Fruit fly (Drosophila melanogaster) whole organism, wandering third instar larva: Measurements from ENCODE around the gene CG12024.
A peak's percentile ranks its signal among the peaks of the same experiment; 100 is the strongest.

Experiments
- Abd-B ChIP-seq: fragments of >200 bp; optimal IDR thresholded peaks from 2 replicates; lab custom pipeline; 2017; ENCODE audit warnings: missing biosample characterization, missing genetic modification characterization
- CG32264 ChIP-seq: fragments of 200-800 bp; sonication (Bioruptor generic); optimal IDR thresholded peaks from 2 replicates; lab custom pipeline; 2016; ENCODE audit warnings: missing biosample characterization, missing genetic modification characterization
- CG9705 ChIP-seq: fragments of 200-800 bp; sonication (Bioruptor generic); optimal IDR thresholded peaks from 2 replicates; lab custom pipeline; 2018; ENCODE audit warnings: missing biosample characterization, mild to moderate bottlenecking, missing genetic modification characterization
- CrebA ChIP-seq: fragments of 200-800 bp; sonication (Bioruptor generic); optimal IDR thresholded peaks from 2 replicates; lab custom pipeline; 2016; ENCODE audit warnings: missing biosample characterization, mild to moderate bottlenecking, missing genetic modification characterization, borderline replicate concordance
- Dfd ChIP-seq: fragments of >200 bp; optimal IDR thresholded peaks from 2 replicates; lab custom pipeline; 2017; ENCODE audit warnings: missing biosample characterization, missing genetic modification characterization
- Dif ChIP-seq: fragments of 200-275, 200-300 bp; sonication (Bioruptor generic); optimal IDR thresholded peaks from 2 replicates; lab custom pipeline; 2018; ENCODE audit warnings: missing biosample characterization, missing genetic modification characterization; ENCODE audit not compliant: partially characterized antibody
- GATAd ChIP-seq: sonication (Bioruptor generic); optimal IDR thresholded peaks from 2 replicates; lab custom pipeline; 2016; ENCODE audit warnings: missing biosample characterization, missing genetic modification characterization
- HLH106 ChIP-seq: fragments of 200-800 bp; optimal IDR thresholded peaks from 3 replicates; lab custom pipeline; 2019; ENCODE audit warnings: missing biosample characterization, mild to moderate bottlenecking, missing genetic modification characterization, moderate library complexity
- Hnf4 ChIP-seq: fragments of 200-800 bp; sonication (Bioruptor generic); optimal IDR thresholded peaks from 2 replicates; lab custom pipeline; 2016; ENCODE audit warnings: missing biosample characterization, mild to moderate bottlenecking, missing genetic modification characterization
- Hr83 ChIP-seq: fragments of 200-300 bp; sonication (Bioruptor generic); optimal IDR thresholded peaks from 2 replicates; lab custom pipeline; 2016; ENCODE audit warnings: missing biosample characterization, mild to moderate bottlenecking, missing genetic modification characterization, moderate library complexity; ENCODE audit not compliant: poor library complexity, severe bottlenecking
- Mio ChIP-seq: sonication (Bioruptor generic); optimal IDR thresholded peaks from 2 replicates; lab custom pipeline; 2016; ENCODE audit warnings: missing biosample characterization, missing genetic modification characterization
- Myc ChIP-seq: fragments of >200 bp; optimal IDR thresholded peaks from 2 replicates; lab custom pipeline; 2017
- N ChIP-seq: fragments of >200 bp; optimal IDR thresholded peaks from 2 replicates; lab custom pipeline; 2018; ENCODE audit warnings: missing biosample characterization, missing external identifiers, missing genetic modification characterization
- Rel ChIP-seq, 2 experiments: fragments of 200-800 bp; sonication (Bioruptor generic) in 1 of 2; optimal IDR thresholded peaks; 2 replicates in 1 of 2; 3 replicates in 1 of 2; lab custom pipeline; 2016 to 2019; ENCODE audit warnings: mild to moderate bottlenecking in 2 of 2, missing biosample characterization in 2 of 2, missing genetic modification characterization in 2 of 2, moderate library complexity in 1 of 2
- Sp1 ChIP-seq: fragments of 200-800 bp; sonication (Bioruptor generic); optimal IDR thresholded peaks from 3 replicates; lab custom pipeline; 2019; ENCODE audit warnings: missing biosample characterization, mild to moderate bottlenecking, missing genetic modification characterization, moderate library complexity
- Vsx2 ChIP-seq: fragments of 200-300, 225-300 bp; sonication (Bioruptor generic); optimal IDR thresholded peaks from 2 replicates; lab custom pipeline; 2018; ENCODE audit warnings: missing biosample characterization, missing genetic modification characterization; ENCODE audit not compliant: partially characterized antibody
- br ChIP-seq: fragments of 200-800 bp; sonication (Bioruptor generic); optimal IDR thresholded peaks from 2 replicates; lab custom pipeline; 2016; ENCODE audit warnings: missing biosample characterization, missing genetic modification characterization
- brk ChIP-seq: fragments of 200-800 bp; sonication (Bioruptor generic); optimal IDR thresholded peaks from 2 replicates; lab custom pipeline; 2016; ENCODE audit warnings: missing biosample characterization, mild to moderate bottlenecking, missing genetic modification characterization
- dl ChIP-seq, 2 experiments: fragments of 175-275, 200-275 bp in 1 of 2; fragments of 200-275 bp in 1 of 2; sonication (Bioruptor generic); optimal IDR thresholded peaks; lab custom pipeline; 2018; ENCODE audit warnings: mild to moderate bottlenecking in 2 of 2, missing biosample characterization in 2 of 2, missing genetic modification characterization in 2 of 2, moderate library complexity in 2 of 2; ENCODE audit not compliant: partially characterized antibody in 2 of 2, insufficient read depth in 1 of 2
- dsf ChIP-seq: sonication (Bioruptor generic); optimal IDR thresholded peaks from 2 replicates; lab custom pipeline; 2016; ENCODE audit warnings: missing biosample characterization, missing genetic modification characterization, borderline replicate concordance
- ey ChIP-seq: fragments of 200-800 bp; sonication (Bioruptor generic); optimal IDR thresholded peaks from 2 replicates; lab custom pipeline; 2016; ENCODE audit warnings: missing biosample characterization, missing genetic modification characterization
- foxo ChIP-seq, 2 experiments: fragments of 200-800 bp; sonication (Bioruptor generic); optimal IDR thresholded peaks; 2 replicates in 1 of 2; 3 replicates in 1 of 2; lab custom pipeline; 2016 to 2017; ENCODE audit warnings: missing biosample characterization in 2 of 2, missing genetic modification characterization in 2 of 2
- fru ChIP-seq: fragments of 200-800 bp; sonication (Bioruptor generic); optimal IDR thresholded peaks from 3 replicates; lab custom pipeline; 2016; ENCODE audit warnings: missing biosample characterization, mild to moderate bottlenecking, missing genetic modification characterization
- h ChIP-seq: fragments of 200-800 bp; sonication (Bioruptor generic); optimal IDR thresholded peaks from 3 replicates; lab custom pipeline; 2016; ENCODE audit warnings: missing biosample characterization, mild to moderate bottlenecking, missing genetic modification characterization
- lola ChIP-seq: fragments of >200 bp; optimal IDR thresholded peaks from 2 replicates; lab custom pipeline; 2017; ENCODE audit warnings: missing biosample characterization, missing genetic modification characterization
- pan ChIP-seq: fragments of >200 bp; optimal IDR thresholded peaks from 2 replicates; lab custom pipeline; 2017
- psq ChIP-seq: fragments of 200-800 bp; sonication (Bioruptor generic); optimal IDR thresholded peaks from 3 replicates; lab custom pipeline; 2017; ENCODE audit warnings: missing biosample characterization, mild to moderate bottlenecking, missing genetic modification characterization, moderate library complexity
- rgr ChIP-seq: fragments of 200-800 bp; sonication (Bioruptor generic); optimal IDR thresholded peaks from 3 replicates; lab custom pipeline; 2016; ENCODE audit warnings: missing biosample characterization, mild to moderate bottlenecking, missing genetic modification characterization
- sage ChIP-seq: fragments of 200-800 bp; sonication (Bioruptor generic); optimal IDR thresholded peaks from 2 replicates; lab custom pipeline; 2016; ENCODE audit warnings: missing biosample characterization, mild to moderate bottlenecking, missing genetic modification characterization
- sv ChIP-seq: fragments of 200-800 bp; sonication (Bioruptor generic); optimal IDR thresholded peaks from 3 replicates; lab custom pipeline; 2016; ENCODE audit warnings: missing biosample characterization, missing genetic modification characterization
- tai ChIP-seq: sonication (Bioruptor generic); optimal IDR thresholded peaks from 2 replicates; lab custom pipeline; 2016; ENCODE audit warnings: missing biosample characterization, missing genetic modification characterization
- woc ChIP-seq: sonication (Bioruptor generic); optimal IDR thresholded peaks from 2 replicates; lab custom pipeline; 2016; ENCODE audit warnings: missing biosample characterization, mild to moderate bottlenecking, missing genetic modification characterization

Gene CG12024

dm6 chr3L:1841984-1842383, 15.0 kb upstream of the CG12024 start, which contains the start of gene Cpr62Bc:
Gene Cpr62Bc (minus strand): TSS chr3L:1842084.
- no peak for TF ChIP-seq HLH106 (tag; lab: Kevin White, UChicago)
- no peak for TF ChIP-seq woc (GFP tag; lab: Kevin White, UChicago)
- TF ChIP-seq fru (GFP tag; lab: Kevin White, UChicago): no peak
- no peak for TF ChIP-seq foxo (GFP tag; optimal IDR thresholded peaks at IDR 0.05; lab: Kevin White, UChicago)
- no peak for TF ChIP-seq tai (GFP tag; lab: Kevin White, UChicago)
- TF ChIP-seq sage: no peak

- no peak for TF ChIP-seq psq (GFP tag; lab: Kevin White, UChicago)
- no peak for TF ChIP-seq Mio (GFP tag; lab: Kevin White, UChicago)
- TF ChIP-seq h: no peak
- no peak for TF ChIP-seq CrebA (GFP tag; lab: Kevin White, UChicago)
- TF ChIP-seq Vsx2 (GFP tag; lab: Kevin White, UChicago): no peak
- no peak for TF ChIP-seq Dif (GFP tag; lab: Kevin White, UChicago)
- TF ChIP-seq fru (GFP tag; lab: Kevin White, UChicago): no peak
- TF ChIP-seq Hnf4 (GFP tag; lab: Kevin White, UChicago): no peak
- no peak for TF ChIP-seq pan (lab: Kevin White, UChicago)
- no peak for TF ChIP-seq CG32264 (GFP tag; lab: Kevin White, UChicago)
- no peak for TF ChIP-seq br (GFP tag; lab: Kevin White, UChicago)
- no peak for TF ChIP-seq Dfd (GFP tag; lab: Kevin White, UChicago)
- TF ChIP-seq dl (GFP tag; optimal IDR thresholded peaks at IDR 0.05; lab: Kevin White, UChicago; ENCODE audit: insufficient read depth in 1 of 2, partially characterized antibody in 2 of 2): no peak
- no peak for TF ChIP-seq GATAd
- no peak for TF ChIP-seq Rel (GFP tag; optimal IDR thresholded peaks at IDR 0.05; lab: Kevin White, UChicago)
- TF ChIP-seq Rel (tag; optimal IDR thresholded peaks at IDR 0.05; lab: Kevin White, UChicago): no peak
- TF ChIP-seq CG9705 (GFP tag; lab: Kevin White, UChicago): no peak
- no peak for TF ChIP-seq Abd-B (GFP tag; lab: Kevin White, UChicago)
- TF ChIP-seq Hr83 (GFP tag; lab: Kevin White, UChicago): no peak
- no peak for TF ChIP-seq Myc (lab: Kevin White, UChicago)
Observed at dm6 chr3L:1844600-1844999, 12.4 kb upstream of the CG12024 start.

- TF ChIP-seq N: peak; percentile 14
- TF ChIP-seq woc (GFP tag; lab: Kevin White, UChicago): no peak
- no peak for TF ChIP-seq rgr (GFP tag; lab: Kevin White, UChicago)
- no peak for TF ChIP-seq psq (GFP tag; lab: Kevin White, UChicago)
- peak; percentile 67 for TF ChIP-seq Myc (lab: Kevin White, UChicago)
- peak; percentile 52 for TF ChIP-seq Vsx2 (GFP tag; lab: Kevin White, UChicago)
Observed at dm6 chr3L:1850498-1850897, 6.5 kb upstream of the CG12024 start.

- TF ChIP-seq Sp1 (GFP tag; lab: Kevin White, UChicago): no peak
- TF ChIP-seq psq (GFP tag; lab: Kevin White, UChicago): no peak
- no peak for TF ChIP-seq Rel (GFP tag; optimal IDR thresholded peaks at IDR 0.05; lab: Kevin White, UChicago)
- no peak for TF ChIP-seq Rel (tag; optimal IDR thresholded peaks at IDR 0.05; lab: Kevin White, UChicago)
- no peak for TF ChIP-seq dl (GFP tag; optimal IDR thresholded peaks at IDR 0.05; lab: Kevin White, UChicago; ENCODE audit: insufficient read depth in 1 of 2, partially characterized antibody in 2 of 2)
- TF ChIP-seq foxo (GFP tag; optimal IDR thresholded peaks at IDR 0.05; lab: Kevin White, UChicago): no peak
- TF ChIP-seq CG32264 (GFP tag; lab: Kevin White, UChicago): no peak
- TF ChIP-seq h: no peak
- TF ChIP-seq sv (GFP tag; lab: Kevin White, UChicago): no peak
- no peak for TF ChIP-seq fru (GFP tag; lab: Kevin White, UChicago)
- TF ChIP-seq brk (GFP tag; lab: Kevin White, UChicago): no peak
- TF ChIP-seq Hr83 (GFP tag; lab: Kevin White, UChicago): no peak
- TF ChIP-seq ey (GFP tag; lab: Kevin White, UChicago): no peak
- TF ChIP-seq sage: no peak
- no peak for TF ChIP-seq dsf (GFP tag; lab: Kevin White, UChicago)
- no peak for TF ChIP-seq lola
- no peak for TF ChIP-seq GATAd
- TF ChIP-seq, all 38 proteins: peak for 0
Observed at dm6 chr3L:1853277-1853676, 3.7 kb upstream of the CG12024 start.
